Worm (Caenorhabditis elegans) whole organism, young adult: ENCODE results near the gene eas-1.
"Not testable (repeated sequence)": the region's sequence is repeated elsewhere in the genome, so short reads cannot be mapped to it uniquely, and the experiment has no call there.

Experiments used
- B0336.3 ChIP-seq: fragments of 200-800 bp; sonication (Bioruptor generic); IDR thresholded peaks from 2 replicates; pipeline ENCODE4 v1.3.6; 2022; ENCODE audit warnings: missing genetic modification characterization, missing compliant biosample characterization
- C17E4.6 ChIP-seq: fragments of 200-800 bp; sonication (Bioruptor generic); IDR thresholded peaks from 2 replicates; pipeline ENCODE4 v1.3.6; 2022; ENCODE audit warnings: missing genetic modification reagents, missing genetic modification characterization, missing compliant biosample characterization
- D2030.7 ChIP-seq: fragments of 200-800 bp; sonication (Bioruptor generic); IDR thresholded peaks from 2 replicates; pipeline ENCODE4 v1.3.6; 2022; ENCODE audit warnings: missing genetic modification reagents, missing genetic modification characterization, missing compliant biosample characterization
- F23B12.7 ChIP-seq: sonication (generic microtip); optimal IDR thresholded peaks from 2 replicates; lab custom pipeline; 2017; ENCODE audit warnings: missing genetic modification characterization, mild to moderate bottlenecking, missing compliant biosample characterization, antibody characterized with exemption, moderate library complexity; ENCODE audit not compliant: insufficient read depth
- F33H1.4 ChIP-seq: fragments of 200-800 bp; sonication (Bioruptor generic); IDR thresholded peaks from 2 replicates; pipeline ENCODE4 v1.3.6; 2022; ENCODE audit warnings: missing genetic modification reagents, missing genetic modification characterization, missing compliant biosample characterization
- F49E8.2 ChIP-seq: sonication (generic microtip); optimal IDR thresholded peaks from 3 replicates; lab custom pipeline; 2017; ENCODE audit warnings: missing genetic modification characterization, mild to moderate bottlenecking, missing compliant biosample characterization, antibody characterized with exemption, moderate library complexity; ENCODE audit not compliant: insufficient read depth
- K12H6.12 ChIP-seq: fragments of 200-800 bp; sonication (Bioruptor generic); optimal IDR thresholded peaks from 2 replicates; lab custom pipeline; 2018; ENCODE audit warnings: mild to moderate bottlenecking, missing genetic modification characterization, missing compliant biosample characterization
- Y53G8AR.9 ChIP-seq: fragments of 200-800 bp; sonication (Bioruptor generic); conservative IDR thresholded peaks from 2 replicates; pipeline ENCODE4 v1.3.6; 2022; ENCODE audit warnings: missing genetic modification reagents, missing genetic modification characterization, missing compliant biosample characterization
- Y56A3A.18 ChIP-seq: fragments of 200-800 bp; sonication (Bioruptor generic); IDR thresholded peaks from 2 replicates; pipeline ENCODE4 v1.3.6; 2022; ENCODE audit warnings: missing genetic modification reagents, missing genetic modification characterization, missing compliant biosample characterization
- ZK185.1 ChIP-seq: sonication (generic microtip); optimal IDR thresholded peaks from 2 replicates; lab custom pipeline; 2016; ENCODE audit warnings: mild to moderate bottlenecking, missing genetic modification characterization, missing compliant biosample characterization; ENCODE audit not compliant: poor library complexity, severe bottlenecking
- aptf-3 ChIP-seq: fragments of 200-800 bp; sonication (Bioruptor generic); IDR thresholded peaks from 2 replicates; pipeline ENCODE4 v1.3.6; 2022; ENCODE audit warnings: missing genetic modification characterization, missing compliant biosample characterization
- attf-3 ChIP-seq: fragments of 200-800 bp; sonication (Bioruptor generic); conservative IDR thresholded peaks from 2 replicates; pipeline ENCODE4 v1.3.6; 2022; ENCODE audit warnings: missing genetic modification reagents, missing genetic modification characterization, missing compliant biosample characterization
- ceh-100 ChIP-seq: fragments of 200-800 bp; sonication (Bioruptor generic); IDR thresholded peaks from 2 replicates; pipeline ENCODE4 v1.3.6; 2022; ENCODE audit warnings: missing genetic modification reagents, missing genetic modification characterization, missing compliant biosample characterization
- ceh-91 ChIP-seq: fragments of 200-800 bp; sonication (Bioruptor generic); IDR thresholded peaks from 2 replicates; pipeline ENCODE4 v1.3.6; 2022; ENCODE audit warnings: missing genetic modification reagents, missing genetic modification characterization, missing compliant biosample characterization
- die-1 ChIP-seq: sonication (generic microtip); optimal IDR thresholded peaks from 2 replicates; lab custom pipeline; 2016; ENCODE audit warnings: missing genotype, mild to moderate bottlenecking, missing genetic modification characterization, missing compliant biosample characterization
- dox-1 ChIP-seq: fragments of 200-800 bp; sonication (Bioruptor generic); IDR thresholded peaks from 2 replicates; pipeline ENCODE4 v1.3.6; 2022; ENCODE audit warnings: missing genetic modification reagents, missing genetic modification characterization, missing compliant biosample characterization
- dpl-1 ChIP-seq: fragments of 150-350 bp; optimal IDR thresholded peaks from 2 replicates; lab custom pipeline; 2014; ENCODE audit warnings: missing biosample characterization, missing genetic modification reagents, missing genetic modification characterization
- efl-1 ChIP-seq: fragments of 150-350 bp; optimal IDR thresholded peaks from 2 replicates; lab custom pipeline; 2014; ENCODE audit warnings: missing biosample characterization, missing genetic modification reagents, missing genetic modification characterization
- egl-18 ChIP-seq: fragments of 200-800 bp; sonication (Bioruptor generic); IDR thresholded peaks from 2 replicates; pipeline ENCODE4 v1.3.6; 2022; ENCODE audit warnings: missing genetic modification reagents, missing genetic modification characterization, missing compliant biosample characterization
- egl-44 ChIP-seq: fragments of 200-800 bp; sonication (Bioruptor generic); IDR thresholded peaks from 2 replicates; pipeline ENCODE4 v1.3.6; 2022; ENCODE audit warnings: missing genetic modification reagents, missing genetic modification characterization, missing compliant biosample characterization
- egrh-3 ChIP-seq: fragments of 200-800 bp; sonication (Bioruptor generic); IDR thresholded peaks from 2 replicates; pipeline ENCODE4 v1.3.6; 2022; ENCODE audit warnings: missing genetic modification reagents, missing genetic modification characterization, missing compliant biosample characterization
- hrde-1 ChIP-seq: sonication (generic microtip); optimal IDR thresholded peaks from 2 replicates; lab custom pipeline; 2016; ENCODE audit warnings: missing genetic modification characterization, mild to moderate bottlenecking, missing compliant biosample characterization, moderate library complexity, missing genotype, missing genetic modification reagents, borderline replicate concordance
- hsf-1 ChIP-seq: fragments of 200-800 bp; sonication (Bioruptor generic); IDR thresholded peaks from 2 replicates; pipeline ENCODE4 v1.3.6; 2022; ENCODE audit warnings: missing genetic modification reagents, missing genetic modification characterization, missing compliant biosample characterization
- let-526 ChIP-seq: fragments of 200-800 bp; sonication (Bioruptor generic); IDR thresholded peaks from 2 replicates; pipeline ENCODE4 v1.3.6; 2022; ENCODE audit warnings: missing genetic modification reagents, missing genetic modification characterization, missing compliant biosample characterization
- let-607 ChIP-seq, 2 experiments: fragments of 200-800 bp in 1 of 2; sonication (Bioruptor generic) in 1 of 2; sonication (generic microtip) in 1 of 2; optimal IDR thresholded peaks; 2 replicates each; lab custom pipeline; 2016 to 2018; ENCODE audit warnings: mild to moderate bottlenecking in 2 of 2, missing compliant biosample characterization in 2 of 2, missing genetic modification characterization in 2 of 2, moderate library complexity in 2 of 2, missing genotype in 1 of 2
- lin-35 ChIP-seq, 3 experiments: fragments of 150-350 bp in 2 of 3; sonication (generic microtip) in 1 of 3; optimal IDR thresholded peaks; 2 replicates each; lab custom pipeline; 2014 to 2018; ENCODE audit warnings: missing biosample characterization in 3 of 3, missing genetic modification characterization in 3 of 3, missing genetic modification reagents in 3 of 3
- lin-40 ChIP-seq: sonication (generic microtip); optimal IDR thresholded peaks from 2 replicates; lab custom pipeline; 2016; ENCODE audit warnings: missing genetic modification characterization, mild to moderate bottlenecking, missing compliant biosample characterization, missing genotype, missing genetic modification reagents
- lir-1 ChIP-seq: fragments of 200-800 bp; sonication (Bioruptor generic); conservative IDR thresholded peaks from 2 replicates; pipeline ENCODE4 v1.3.6; 2022; ENCODE audit warnings: missing genetic modification reagents, missing genetic modification characterization, missing compliant biosample characterization
- madf-10 ChIP-seq: sonication (generic microtip); optimal IDR thresholded peaks from 2 replicates; lab custom pipeline; 2016; ENCODE audit warnings: mild to moderate bottlenecking, missing genetic modification characterization, missing compliant biosample characterization
- madf-3 ChIP-seq: fragments of 200-800 bp; sonication (Bioruptor generic); IDR thresholded peaks from 2 replicates; pipeline ENCODE4 v1.3.6; 2022; ENCODE audit warnings: missing genetic modification reagents, missing genetic modification characterization, missing compliant biosample characterization
- madf-6 ChIP-seq: fragments of 200-800 bp; sonication (Bioruptor generic); IDR thresholded peaks from 2 replicates; pipeline ENCODE4 v1.3.6; 2022; ENCODE audit warnings: missing genetic modification reagents, missing genetic modification characterization, missing compliant biosample characterization
- madf-8 ChIP-seq: fragments of 200-800 bp; sonication (Bioruptor generic); conservative IDR thresholded peaks from 2 replicates; pipeline ENCODE4 v1.3.6; 2022; ENCODE audit warnings: missing genetic modification reagents, missing genetic modification characterization, missing compliant biosample characterization
- mcd-1 ChIP-seq: fragments of 200-800 bp; sonication (Bioruptor generic); IDR thresholded peaks from 2 replicates; pipeline ENCODE4 v1.3.6; 2022; ENCODE audit warnings: missing genetic modification reagents, missing genetic modification characterization, missing compliant biosample characterization
- nfyb-1 ChIP-seq: fragments of 200-800 bp; sonication (Bioruptor generic); IDR thresholded peaks from 2 replicates; pipeline ENCODE4 v1.3.6; 2022; ENCODE audit warnings: missing genetic modification reagents, missing genetic modification characterization, missing compliant biosample characterization
- rcor-1 ChIP-seq: fragments of 200-800 bp; sonication (Bioruptor generic); IDR thresholded peaks from 2 replicates; pipeline ENCODE4 v1.3.6; 2022; ENCODE audit warnings: missing genetic modification reagents, missing genetic modification characterization, missing compliant biosample characterization
- rpc-1 ChIP-seq, 2 experiments: fragments of 150-350 bp in 1 of 2; sonication (generic microtip) in 1 of 2; optimal IDR thresholded peaks; 2 replicates each; lab custom pipeline; 2014 to 2018; ENCODE audit warnings: missing biosample characterization in 1 of 2, missing genetic modification characterization in 1 of 2, missing genetic modification reagents in 1 of 2, missing genotype in 1 of 2
- snpc-1.3 ChIP-seq: sonication (generic microtip); optimal IDR thresholded peaks from 2 replicates; lab custom pipeline; 2017; ENCODE audit warnings: missing genetic modification characterization, mild to moderate bottlenecking, missing compliant biosample characterization, antibody characterized with exemption, moderate library complexity, missing genotype, missing genetic modification reagents; ENCODE audit not compliant: insufficient read depth
- snpc-3.4 ChIP-seq: sonication (generic microtip); optimal IDR thresholded peaks from 2 replicates; lab custom pipeline; 2017; ENCODE audit warnings: missing genetic modification characterization, mild to moderate bottlenecking, missing compliant biosample characterization, antibody characterized with exemption, moderate library complexity, missing genotype, missing genetic modification reagents
- tlf-1 ChIP-seq: fragments of 200-800 bp; sonication (Bioruptor generic); optimal IDR thresholded peaks from 2 replicates; lab custom pipeline; 2018; ENCODE audit warnings: mild to moderate bottlenecking, missing genetic modification characterization, missing compliant biosample characterization
- unc-130 ChIP-seq: sonication (generic microtip); optimal IDR thresholded peaks from 2 replicates; lab custom pipeline; 2016; ENCODE audit warnings: missing genetic modification reagents, missing genetic modification characterization, missing compliant biosample characterization
- xnd-1 ChIP-seq: sonication (generic microtip); optimal IDR thresholded peaks from 2 replicates; lab custom pipeline; 2016; ENCODE audit warnings: missing genotype, missing genetic modification reagents, missing genetic modification characterization, missing compliant biosample characterization
- ztf-18 ChIP-seq: sonication (generic microtip); optimal IDR thresholded peaks from 2 replicates; lab custom pipeline; 2016; ENCODE audit warnings: missing genotype, mild to moderate bottlenecking, missing genetic modification characterization, missing compliant biosample characterization
- ztf-25 ChIP-seq: fragments of 200-800 bp; sonication (Bioruptor generic); IDR thresholded peaks from 2 replicates; pipeline ENCODE4 v1.3.6; 2022; ENCODE audit warnings: missing genetic modification reagents, missing genetic modification characterization, missing compliant biosample characterization
- ztf-26 ChIP-seq: sonication (generic microtip); optimal IDR thresholded peaks from 2 replicates; lab custom pipeline; 2017; ENCODE audit warnings: missing genetic modification characterization, missing compliant biosample characterization
- ztf-28 ChIP-seq: fragments of 200-800 bp; sonication (Bioruptor generic); IDR thresholded peaks from 2 replicates; pipeline ENCODE4 v1.3.6; 2022; ENCODE audit warnings: missing genetic modification reagents, missing genetic modification characterization, missing compliant biosample characterization

Gene eas-1

ce11 chrII:4701482-4702119 lies 38.6 kb upstream of the eas-1 start, which contains the start of gene unc-85:
unc-85 (plus strand) TSS chrII:4702069.
- TF ChIP-seq Y56A3A.18 (GFP tag; lab: Robert Waterston, UW) (peak; percentile 75), snpc-3.4 (peak; percentile 84), ztf-25 (GFP tag; lab: Robert Waterston, UW) (peak; percentile 93), F49E8.2 (tag; lab: Kevin White, UChicago) (peak; percentile 87), rpc-1 (optimal IDR thresholded peaks at IDR 0.05; lab: Kevin White, UChicago) (peak; percentile 35), ztf-26 (tag; lab: Kevin White, UChicago) (peak; percentile 60), dox-1 (peak; percentile 99), dpl-1 (GFP tag; lab: Kevin White, UChicago) (peak; percentile 88), D2030.7 (GFP tag; lab: Robert Waterston, UW) (peak; percentile 100), mcd-1 (GFP tag; lab: Robert Waterston, UW) (peak; percentile 99), egl-18 (0 out of 2 replicates have a peak, but pooled peaks have one; percentile 52), C17E4.6 (GFP tag; lab: Robert Waterston, UW) (peak; percentile 98), aptf-3 (GFP tag; lab: Robert Waterston, UW) (0 out of 2 replicates have a peak, but pooled peaks have one; percentile 53), hsf-1 (peak; percentile 95), madf-10 (tag; lab: Kevin White, UChicago) (peak; percentile 44), madf-6 (GFP tag; lab: Robert Waterston, UW) (peak; percentile 99), madf-8 (GFP tag; lab: Robert Waterston, UW) (peak; percentile 97), die-1 (tag; lab: Kevin White, UChicago) (peak; percentile 28), F23B12.7 (tag; lab: Kevin White, UChicago) (peak; percentile 45), let-526 (GFP tag; lab: Robert Waterston, UW) (peak; percentile 82), nfyb-1 (GFP tag; lab: Robert Waterston, UW) (peak; percentile 95), F33H1.4 (GFP tag; lab: Robert Waterston, UW) (peak; percentile 96), unc-130 (GFP tag; lab: Kevin White, UChicago) (peak; percentile 56), egl-44 (peak; percentile 85), ztf-28 (GFP tag; lab: Robert Waterston, UW) (peak; percentile 98), lin-35 (GFP tag; optimal IDR thresholded peaks at IDR 0.05; lab: Kevin White, UChicago) (peak; percentile 54 to 70 (median 60)), let-607 (tag; optimal IDR thresholded peaks at IDR 0.05; lab: Kevin White, UChicago) (peak in 1 of 2 experiments; percentile 74), rcor-1 (GFP tag; lab: Robert Waterston, UW) (peak; percentile 96), attf-3 (GFP tag; lab: Robert Waterston, UW) (peak; percentile 84), xnd-1 (tag; lab: Kevin White, UChicago) (peak; percentile 88), ztf-18 (tag; lab: Kevin White, UChicago) (peak; percentile 66), K12H6.12 (peak; percentile 2), ceh-91 (peak; percentile 100), madf-3 (GFP tag; lab: Robert Waterston, UW) (peak; percentile 95), Y53G8AR.9 (GFP tag; lab: Robert Waterston, UW) (peak; percentile 94), efl-1 (GFP tag; lab: Kevin White, UChicago) (peak; percentile 96), lin-40 (tag; lab: Kevin White, UChicago) (peak; percentile 82), snpc-1.3 (tag; lab: Kevin White, UChicago) (peak; percentile 36), B0336.3 (GFP tag; lab: Robert Waterston, UW) (peak; percentile 69), ZK185.1 (tag; lab: Kevin White, UChicago) (peak; percentile 32), hrde-1 (tag; lab: Kevin White, UChicago) (peak; percentile 11), ceh-100 (GFP tag; lab: Robert Waterston, UW) (peak; percentile 97), egrh-3 (GFP tag; lab: Robert Waterston, UW) (peak; percentile 85), lir-1 (GFP tag; lab: Robert Waterston, UW) (peak; percentile 86), tlf-1 (GFP tag; lab: Kevin White, UChicago) (peak; percentile 81)
- TF ChIP-seq rpc-1 (tag; optimal IDR thresholded peaks at IDR 0.05; lab: Kevin White, UChicago) = not testable (repeated sequence)
